Worm (Caenorhabditis elegans) whole organism, early embryonic: Measurements from ENCODE around the gene acbp-5.

Experiments
- B0310.2 ChIP-seq: sonication (generic microtip); optimal IDR thresholded peaks from 2 replicates; lab custom pipeline; 2016; ENCODE audit warnings: mild to moderate bottlenecking, missing genetic modification characterization, missing compliant biosample characterization
- F13C5.2 ChIP-seq: sonication (generic microtip); optimal IDR thresholded peaks from 2 replicates; lab custom pipeline; 2017; ENCODE audit warnings: mild to moderate bottlenecking, missing genetic modification characterization, inconsistent platforms, missing compliant biosample characterization
- aly-1 ChIP-seq: sonication (generic microtip); optimal IDR thresholded peaks from 2 replicates; lab custom pipeline; 2016; ENCODE audit warnings: missing genetic modification characterization, missing compliant biosample characterization
- ama-1 ChIP-seq: fragments of 150-350 bp; optimal IDR thresholded peaks from 2 replicates; lab custom pipeline; 2014
- ceh-13 ChIP-seq: fragments of 200-800 bp; sonication (Bioruptor generic); optimal IDR thresholded peaks from 2 replicates; lab custom pipeline; 2018; ENCODE audit warnings: mild to moderate bottlenecking, missing genetic modification characterization, missing compliant biosample characterization
- ets-7 ChIP-seq: sonication (generic microtip); optimal IDR thresholded peaks from 2 replicates; lab custom pipeline; 2016; ENCODE audit warnings: missing genotype, missing genetic modification characterization, missing compliant biosample characterization
- flt-1 ChIP-seq: fragments of 200-800 bp; sonication (Bioruptor generic); IDR thresholded peaks from 2 replicates; pipeline ENCODE4 v1.3.6; 2022; ENCODE audit warnings: missing genetic modification characterization, missing compliant biosample characterization
- hmbx-1 ChIP-seq: sonication (generic microtip); optimal IDR thresholded peaks from 2 replicates; lab custom pipeline; 2016; ENCODE audit warnings: mild to moderate bottlenecking, missing genetic modification characterization, missing compliant biosample characterization
- hmg-4 ChIP-seq: fragments of 200-800 bp; sonication (Bioruptor generic); optimal IDR thresholded peaks from 2 replicates; lab custom pipeline; 2018; ENCODE audit warnings: mild to moderate bottlenecking, missing genetic modification characterization, missing compliant biosample characterization
- pes-1 ChIP-seq: fragments of 200-800 bp; sonication (Bioruptor generic); IDR thresholded peaks from 2 replicates; pipeline ENCODE4 v1.3.6; 2022; ENCODE audit warnings: missing genetic modification reagents, missing genetic modification characterization, missing compliant biosample characterization
- sea-1 ChIP-seq: fragments of 200-800 bp; sonication (Bioruptor generic); conservative IDR thresholded peaks from 2 replicates; pipeline ENCODE4 v1.3.6; 2022; ENCODE audit warnings: missing genetic modification characterization, missing compliant biosample characterization
- tbx-11 ChIP-seq: fragments of 200-800 bp; sonication (Bioruptor generic); IDR thresholded peaks from 2 replicates; pipeline ENCODE4 v1.3.6; 2022; ENCODE audit warnings: missing genetic modification characterization, missing compliant biosample characterization
- tbx-37 ChIP-seq: fragments of 200-800 bp; sonication (Bioruptor generic); conservative IDR thresholded peaks from 2 replicates; pipeline ENCODE4 v1.3.6; 2022; ENCODE audit warnings: missing genetic modification reagents, missing genetic modification characterization, missing compliant biosample characterization
- tra-4 ChIP-seq: sonication (generic microtip); optimal IDR thresholded peaks from 2 replicates; lab custom pipeline; 2017; ENCODE audit warnings: missing genetic modification characterization, missing compliant biosample characterization

DNA sequence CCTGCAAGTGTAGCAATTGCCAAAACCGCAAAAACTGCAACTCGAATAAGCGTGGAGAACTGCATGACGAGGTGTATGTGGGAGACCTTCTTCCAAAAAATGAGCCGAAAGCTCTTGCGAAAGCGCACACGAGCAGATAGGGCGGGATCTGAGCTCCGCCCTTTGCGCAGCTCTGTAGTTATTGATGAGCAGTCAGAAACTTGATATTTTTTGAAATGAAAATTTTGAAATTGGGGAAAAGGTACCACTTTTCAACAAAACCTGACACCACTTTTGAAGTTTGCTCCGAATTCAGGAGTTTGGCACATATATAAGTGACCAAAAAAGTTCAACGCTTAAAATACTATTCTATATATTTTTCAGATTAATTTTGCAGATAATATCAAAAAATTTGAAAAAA lies 26.3 kb upstream of the acbp-5 start, which contains the start of gene flp-15:
- TF ChIP-seq ama-1 (lab: Kevin White, UChicago) (no peak), ceh-13 (GFP tag; lab: Kevin White, UChicago) (no peak), tbx-37 (GFP tag; lab: Robert Waterston, UW) (no peak), aly-1 (tag; lab: Kevin White, UChicago) (no peak), sea-1 (no peak), hmg-4 (GFP tag; lab: Kevin White, UChicago) (no peak), tra-4 (no peak), B0310.2 (tag; lab: Kevin White, UChicago) (no peak), tbx-11 (GFP tag; lab: Robert Waterston, UW) (no peak), flt-1 (GFP tag; lab: Robert Waterston, UW) (no peak), F13C5.2 (no peak), hmbx-1 (tag; lab: Kevin White, UChicago) (no peak), ets-7 (tag; lab: Kevin White, UChicago) (no peak), pes-1 (GFP tag; lab: Robert Waterston, UW) (no peak)
